Fruit fly (Drosophila melanogaster) whole organism, embryonic: ENCODE results near the gene mbm.

Source experiments
- Ada2b ChIP-seq: fragments of 200-800 bp; sonication (Bioruptor generic); IDR thresholded peaks from 2 replicates; pipeline ENCODE4 v1.3.6; 2022; ENCODE audit warnings: missing biosample characterization, missing genetic modification characterization
- Blimp-1 ChIP-seq: fragments of 200-800 bp; sonication (Bioruptor generic); optimal IDR thresholded peaks from 3 replicates; lab custom pipeline; 2018; ENCODE audit warnings: missing biosample characterization, missing genetic modification characterization, mild to moderate bottlenecking, moderate library complexity, missing genetic modification reagents
- C15 ChIP-seq: fragments of 200-800 bp; sonication (Bioruptor generic); IDR thresholded peaks from 3 replicates; pipeline ENCODE4 v1.3.6; 2022; ENCODE audit warnings: missing biosample characterization, missing genetic modification characterization
- CG10209 ChIP-seq: fragments of 200-800 bp; sonication (Bioruptor generic); optimal IDR thresholded peaks from 3 replicates; lab custom pipeline; 2017; ENCODE audit warnings: missing biosample characterization, mild to moderate bottlenecking, missing genetic modification characterization, missing genetic modification reagents
- CG1024 ChIP-seq: fragments of 200-800 bp; sonication (Bioruptor generic); IDR thresholded peaks from 2 replicates; pipeline ENCODE4 v1.3.6; 2022; ENCODE audit warnings: missing biosample characterization, missing genetic modification characterization
- CG10431 ChIP-seq: fragments of 200-800 bp; sonication (Bioruptor generic); optimal IDR thresholded peaks from 3 replicates; lab custom pipeline; 2018; ENCODE audit warnings: missing biosample characterization, mild to moderate bottlenecking, missing genetic modification characterization
- CG10543 ChIP-seq: fragments of 200-800 bp; sonication (Bioruptor generic); optimal IDR thresholded peaks from 3 replicates; lab custom pipeline; 2017; ENCODE audit warnings: missing biosample characterization, mild to moderate bottlenecking, missing genetic modification characterization, moderate library complexity
- CG11695 ChIP-seq: fragments of 200-800 bp; sonication (Bioruptor generic); IDR thresholded peaks from 3 replicates; pipeline ENCODE4 v1.3.6; 2022; ENCODE audit warnings: missing biosample characterization, missing genetic modification characterization
- CG17385 ChIP-seq: fragments of 200-800 bp; sonication (Bioruptor generic); optimal IDR thresholded peaks from 3 replicates; lab custom pipeline; 2018; ENCODE audit warnings: missing biosample characterization, mild to moderate bottlenecking, missing genetic modification characterization
- CG17568 ChIP-seq: fragments of 200-800 bp; sonication (Bioruptor generic); optimal IDR thresholded peaks from 2 replicates; lab custom pipeline; 2018; ENCODE audit warnings: missing biosample characterization, mild to moderate bottlenecking, missing genetic modification characterization, moderate library complexity
- CG17802 ChIP-seq: fragments of 200-800 bp; sonication (Bioruptor generic); optimal IDR thresholded peaks from 2 replicates; lab custom pipeline; 2018; ENCODE audit warnings: missing biosample characterization, mild to moderate bottlenecking, missing genetic modification characterization, moderate library complexity
- CG2202 ChIP-seq: fragments of 200-800 bp; sonication (Bioruptor generic); optimal IDR thresholded peaks from 2 replicates; lab custom pipeline; 2018; ENCODE audit warnings: missing biosample characterization, mild to moderate bottlenecking, missing genetic modification characterization
- CG32532 ChIP-seq: fragments of 200-800 bp; sonication (Bioruptor generic); IDR thresholded peaks from 2 replicates; pipeline ENCODE4 v1.3.6; 2022; ENCODE audit warnings: missing biosample characterization, missing genetic modification characterization
- CG34376 ChIP-seq: fragments of 200-800 bp; sonication (Bioruptor generic); optimal IDR thresholded peaks from 2 replicates; lab custom pipeline; 2018; ENCODE audit warnings: missing biosample characterization, mild to moderate bottlenecking, missing genetic modification characterization
- CG3995 ChIP-seq: fragments of 200-800 bp; sonication (Bioruptor generic); optimal IDR thresholded peaks from 3 replicates; lab custom pipeline; 2016; ENCODE audit warnings: missing biosample characterization, missing genetic modification characterization
- CG4707 ChIP-seq: fragments of 200-800 bp; sonication (Bioruptor generic); optimal IDR thresholded peaks from 2 replicates; lab custom pipeline; 2018; ENCODE audit warnings: missing biosample characterization, mild to moderate bottlenecking, missing genetic modification characterization, moderate library complexity
- CG5245 ChIP-seq: fragments of 200-800 bp; sonication (Bioruptor generic); optimal IDR thresholded peaks from 3 replicates; lab custom pipeline; 2016; ENCODE audit warnings: missing biosample characterization, missing genetic modification characterization
- CG7372 ChIP-seq: fragments of 200-800 bp; sonication (Bioruptor generic); IDR thresholded peaks from 2 replicates; pipeline ENCODE4 v1.3.6; 2022; ENCODE audit warnings: missing biosample characterization, missing genetic modification characterization
- CG9215 ChIP-seq: fragments of 200-800 bp; sonication (Bioruptor generic); IDR thresholded peaks from 2 replicates; pipeline ENCODE4 v1.3.6; 2022; ENCODE audit warnings: missing biosample characterization, missing genetic modification characterization
- CkIIα-i1 ChIP-seq: fragments of 200-800 bp; sonication (Bioruptor generic); IDR thresholded peaks from 2 replicates; pipeline ENCODE4 v1.3.6; 2022; ENCODE audit warnings: missing biosample characterization, missing genetic modification characterization
- Drgx ChIP-seq: fragments of 200-800 bp; sonication (Bioruptor generic); IDR thresholded peaks from 2 replicates; pipeline ENCODE4 v1.3.6; 2022; ENCODE audit warnings: missing biosample characterization, missing genetic modification characterization
- Eip74EF ChIP-seq, 2 experiments: fragments of 200-800 bp in 1 of 2; fragments of >200 bp in 1 of 2; sonication (Bioruptor generic) in 1 of 2; optimal IDR thresholded peaks; 2 replicates each; lab custom pipeline; 2017 to 2019; ENCODE audit warnings: missing biosample characterization in 2 of 2, missing genetic modification characterization in 2 of 2, mild to moderate bottlenecking in 1 of 2, moderate library complexity in 1 of 2
- Fer2 ChIP-seq: fragments of 200-800 bp; sonication (Bioruptor generic); optimal IDR thresholded peaks from 2 replicates; lab custom pipeline; 2018; ENCODE audit warnings: missing biosample characterization, mild to moderate bottlenecking, missing genetic modification characterization, moderate library complexity
- HLH4C ChIP-seq: fragments of 200-800 bp; sonication (Bioruptor generic); IDR thresholded peaks from 3 replicates; pipeline ENCODE4 v1.3.6; 2022; ENCODE audit warnings: missing biosample characterization, missing genetic modification characterization; ENCODE audit not compliant: partially characterized antibody
- HLH54F ChIP-seq: fragments of 200-800 bp; sonication (Bioruptor generic); optimal IDR thresholded peaks from 3 replicates; lab custom pipeline; 2016; ENCODE audit warnings: missing biosample characterization, missing genetic modification characterization
- Hand ChIP-seq: fragments of 200-800 bp; sonication (Bioruptor generic); optimal IDR thresholded peaks from 2 replicates; lab custom pipeline; 2017; ENCODE audit warnings: mild to moderate bottlenecking, missing biosample characterization, missing genetic modification reagents, missing genetic modification characterization
- Hey ChIP-seq: fragments of 200-800 bp; sonication (Bioruptor generic); optimal IDR thresholded peaks from 3 replicates; lab custom pipeline; 2018; ENCODE audit warnings: missing biosample characterization, mild to moderate bottlenecking, missing genetic modification characterization
- Hmx ChIP-seq: fragments of 200-800 bp; sonication (Bioruptor generic); optimal IDR thresholded peaks from 2 replicates; lab custom pipeline; 2016; ENCODE audit warnings: missing biosample characterization, missing genetic modification characterization
- Kr ChIP-seq: fragments of 200-800 bp; sonication (Bioruptor generic); optimal IDR thresholded peaks from 2 replicates; lab custom pipeline; 2017; ENCODE audit warnings: missing biosample characterization, mild to moderate bottlenecking, missing genetic modification characterization
- Med ChIP-seq: fragments of 200-800 bp; sonication (Bioruptor generic); peaks from one replicate; lab custom pipeline; 2016; ENCODE audit warnings: missing biosample characterization, missing genetic modification characterization, mild to moderate bottlenecking, inconsistent platforms, moderate library complexity
- Nf-YB ChIP-seq: fragments of 200-800 bp; sonication (Bioruptor generic); optimal IDR thresholded peaks from 3 replicates; lab custom pipeline; 2019; ENCODE audit warnings: missing biosample characterization, mild to moderate bottlenecking, missing genetic modification characterization, moderate library complexity
- Oli ChIP-seq: fragments of 200-800 bp; sonication (Bioruptor generic); optimal IDR thresholded peaks from 2 replicates; lab custom pipeline; 2018; ENCODE audit warnings: missing biosample characterization, mild to moderate bottlenecking, missing genetic modification characterization, moderate library complexity
- Sin3A ChIP-seq: fragments of >200 bp; optimal IDR thresholded peaks from 2 replicates; lab custom pipeline; 2018
- Stat92E ChIP-seq, 3 experiments: fragments of >200 bp in 2 of 3; fragments of 200-800 bp in 1 of 3; sonication (Bioruptor generic) in 1 of 3; optimal IDR thresholded peaks; 2 replicates each; lab custom pipeline; 2017 to 2019; ENCODE audit warnings: missing biosample characterization in 3 of 3, missing genetic modification characterization in 3 of 3, mild to moderate bottlenecking in 1 of 3, moderate library complexity in 1 of 3
- Trl ChIP-seq, 3 experiments: fragments of >200 bp in 2 of 3; fragments of 200-800 bp in 1 of 3; sonication (Bioruptor generic) in 1 of 3; optimal IDR thresholded peaks; 2 replicates in 1 of 3; 3 replicates in 2 of 3; lab custom pipeline; 2016 to 2017; ENCODE audit warnings: missing biosample characterization in 1 of 3, missing genetic modification characterization in 1 of 3
- YL-1 ChIP-seq: fragments of 200-800 bp; sonication (Bioruptor generic); optimal IDR thresholded peaks from 3 replicates; lab custom pipeline; 2017; ENCODE audit warnings: missing biosample characterization, mild to moderate bottlenecking, missing genetic modification characterization
- bcd ChIP-seq: fragments of 200-800 bp; sonication (Bioruptor generic); optimal IDR thresholded peaks from 2 replicates; lab custom pipeline; 2017; ENCODE audit warnings: missing biosample characterization, mild to moderate bottlenecking, missing genetic modification characterization
- chm ChIP-seq: fragments of 200-800 bp; sonication (Bioruptor generic); IDR thresholded peaks from 2 replicates; pipeline ENCODE4 v1.3.6; 2022; ENCODE audit warnings: missing biosample characterization, missing genetic modification characterization
- disco-r ChIP-seq: fragments of 200-800 bp; sonication (Bioruptor generic); optimal IDR thresholded peaks from 2 replicates; lab custom pipeline; 2016; ENCODE audit warnings: missing biosample characterization, missing genetic modification characterization
- dmrt11E ChIP-seq: fragments of 200-800 bp; sonication (Bioruptor generic); optimal IDR thresholded peaks from 3 replicates; lab custom pipeline; 2018; ENCODE audit warnings: missing biosample characterization, mild to moderate bottlenecking, missing genetic modification characterization, moderate library complexity
- ewg ChIP-seq: fragments of 200-800 bp; sonication (Bioruptor generic); optimal IDR thresholded peaks from 3 replicates; lab custom pipeline; 2017; ENCODE audit warnings: mild to moderate bottlenecking, missing biosample characterization, missing genetic modification reagents, missing genetic modification characterization
- fu2 ChIP-seq: fragments of 200-800 bp; sonication (Bioruptor generic); optimal IDR thresholded peaks from 2 replicates; lab custom pipeline; 2016; ENCODE audit warnings: missing biosample characterization, missing genetic modification characterization
- gro ChIP-seq: fragments of 200-800 bp; sonication (Bioruptor generic); optimal IDR thresholded peaks from 2 replicates; lab custom pipeline; 2016; ENCODE audit warnings: missing biosample characterization, missing genetic modification characterization
- nerfin-1 ChIP-seq: fragments of 200-800 bp; sonication (Bioruptor generic); optimal IDR thresholded peaks from 3 replicates; lab custom pipeline; 2019; ENCODE audit warnings: missing biosample characterization, mild to moderate bottlenecking, missing genetic modification characterization, moderate library complexity
- onecut ChIP-seq: fragments of 200-800 bp; sonication (Bioruptor generic); IDR thresholded peaks from 2 replicates; pipeline ENCODE4 v1.3.6; 2022; ENCODE audit warnings: missing biosample characterization, missing genetic modification characterization
- sima ChIP-seq: fragments of 200-800 bp; sonication (Bioruptor generic); optimal IDR thresholded peaks from 2 replicates; lab custom pipeline; 2016; ENCODE audit warnings: missing biosample characterization, missing genetic modification characterization
- slp2 ChIP-seq: fragments of 200-800 bp; sonication (Bioruptor generic); optimal IDR thresholded peaks from 2 replicates; lab custom pipeline; 2016; ENCODE audit warnings: missing biosample characterization, missing genetic modification characterization
- sug ChIP-seq: fragments of 200-800 bp; optimal IDR thresholded peaks from 2 replicates; lab custom pipeline; 2019; ENCODE audit warnings: missing biosample characterization, mild to moderate bottlenecking, missing genetic modification characterization, moderate library complexity
- z ChIP-seq: fragments of 200-800 bp; sonication (Bioruptor generic); IDR thresholded peaks from 3 replicates; pipeline ENCODE4 v1.3.6; 2022; ENCODE audit warnings: missing biosample characterization, missing genetic modification characterization

mbm gene

DNA sequence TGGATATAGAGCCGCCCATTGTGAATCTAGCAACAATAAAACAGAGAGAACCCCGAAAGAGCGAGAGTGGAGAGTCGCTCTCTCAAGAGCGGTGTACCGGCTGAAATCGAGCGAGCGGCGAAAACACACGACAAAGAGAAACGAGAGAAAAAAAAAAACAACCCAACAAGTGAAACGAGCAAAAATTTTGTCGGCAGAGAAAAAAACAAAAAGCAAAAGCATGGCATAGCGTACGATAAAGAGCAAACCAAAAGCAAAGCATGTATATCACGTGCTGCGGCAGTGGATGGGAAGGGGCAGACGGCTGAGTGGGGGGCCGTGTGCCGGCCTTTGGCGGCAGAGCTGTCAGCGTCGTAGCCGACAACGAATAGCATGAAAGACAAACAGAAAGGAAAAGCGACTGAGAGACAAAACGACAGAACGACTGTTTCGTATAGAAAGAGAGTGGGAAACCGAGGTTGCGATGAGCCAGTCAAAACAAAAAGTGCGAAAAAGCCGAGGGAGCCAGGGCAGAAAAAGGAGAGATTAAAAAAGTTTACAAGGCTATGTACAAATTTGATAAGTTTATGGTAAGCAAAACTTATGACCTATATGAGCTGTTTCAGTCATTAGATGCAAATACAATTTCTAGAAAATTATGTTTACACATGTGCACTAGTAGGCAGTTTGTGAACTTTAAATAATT lies 26.7 kb downstream of the mbm start (continued):
- TF ChIP-seq Nf-YB (GFP tag; lab: Kevin White, UChicago), result peak; percentile 30
- TF ChIP-seq CG10543 (GFP tag; lab: Kevin White, UChicago), result peak; percentile 37
- TF ChIP-seq Eip74EF (GFP tag; optimal IDR thresholded peaks at IDR 0.05; lab: Kevin White, UChicago), result no peak
- peak; percentile 67 for TF ChIP-seq Med (GFP tag; lab: Kevin White, UChicago)
- TF ChIP-seq fu2 (GFP tag; lab: Kevin White, UChicago), result no peak
- TF ChIP-seq gro, result peak; percentile 56
- no peak for TF ChIP-seq CG5245
- TF ChIP-seq Oli (tag; lab: Kevin White, UChicago), result no peak
- no peak for TF ChIP-seq disco-r (GFP tag; lab: Kevin White, UChicago)
- TF ChIP-seq CG3995, result no peak
- TF ChIP-seq CG4707, result no peak
- TF ChIP-seq Kr (GFP tag; lab: Kevin White, UChicago), result no peak
- peak; percentile 80 for TF ChIP-seq sug
- TF ChIP-seq Hand, result no peak
- no peak for TF ChIP-seq dmrt11E (tag; lab: Kevin White, UChicago)
- no peak for TF ChIP-seq ewg (GFP tag; lab: Kevin White, UChicago)
- peak; percentile 46 for TF ChIP-seq nerfin-1
- peak; percentile 9 for TF ChIP-seq Blimp-1 (GFP tag; lab: Kevin White, UChicago)
- no peak for TF ChIP-seq CG2202
- TF ChIP-seq Fer2, result no peak
- TF ChIP-seq sima, result no peak
- peak; percentile 18 for TF ChIP-seq CG17568 (GFP tag; lab: Kevin White, UChicago)
- TF ChIP-seq CG34376 (GFP tag; lab: Kevin White, UChicago), result peak; percentile 32
- no peak for TF ChIP-seq Sin3A (lab: Kevin White, UChicago)
- peak; percentile 53; the same call in 1 of the 2 replicates for TF ChIP-seq chm
- TF ChIP-seq CG17802 (tag; lab: Kevin White, UChicago), result no peak
- no peak for TF ChIP-seq Hmx (GFP tag; lab: Kevin White, UChicago)
- TF ChIP-seq CG1024 (GFP tag; lab: Robert Waterston, UW), result no peak
- peak in 1 of 3 experiments; percentile 46 for TF ChIP-seq Stat92E (GFP tag; optimal IDR thresholded peaks at IDR 0.05; lab: Kevin White, UChicago)
- TF ChIP-seq slp2, result no peak
- TF ChIP-seq CkIIα-i1 (GFP tag; lab: Robert Waterston, UW), result no peak
- TF ChIP-seq Ada2b, result no peak
- peak; percentile 85 for TF ChIP-seq CG10209 (GFP tag; lab: Kevin White, UChicago)
- no peak for TF ChIP-seq CG9215 (GFP tag; lab: Robert Waterston, UW)
- TF ChIP-seq Hey (tag; lab: Kevin White, UChicago), result peak; percentile 19
- no peak for TF ChIP-seq HLH54F (GFP tag; lab: Kevin White, UChicago)
- TF ChIP-seq YL-1 (GFP tag; lab: Kevin White, UChicago), result no peak
- TF ChIP-seq CG7372 (GFP tag; lab: Robert Waterston, UW), result no peak
- 0 out of 3 replicates have a peak, but pooled peaks have one; percentile 37 for TF ChIP-seq z (GFP tag; lab: Robert Waterston, UW)
- peak; percentile 96 to 98 for TF ChIP-seq Trl (optimal IDR thresholded peaks at IDR 0.05; lab: Kevin White, UChicago)
- TF ChIP-seq Trl (GFP tag; optimal IDR thresholded peaks at IDR 0.05; lab: Kevin White, UChicago), result peak; percentile 68
- TF ChIP-seq CG10431 (GFP tag; lab: Kevin White, UChicago), result peak; percentile 14
- TF ChIP-seq Drgx, result peak; percentile 75
- TF ChIP-seq onecut (GFP tag; lab: Robert Waterston, UW), result peak; percentile 23
- TF ChIP-seq HLH4C, result peak; percentile 42; the same call in 1 of the 3 replicates
- TF ChIP-seq CG32532, result peak; percentile 43; the same call in 1 of the 2 replicates
- peak; percentile 7 for TF ChIP-seq CG17385 (GFP tag; lab: Kevin White, UChicago)
- TF ChIP-seq bcd (GFP tag; lab: Kevin White, UChicago), result no peak
- no peak for TF ChIP-seq C15
- TF ChIP-seq CG11695 (GFP tag; lab: Robert Waterston, UW), result no peak
